Fruit fly (Drosophila melanogaster) whole organism, wandering third instar larva: Measurements from ENCODE around the gene CG3961.

Source experiments
- Abd-B ChIP-seq: fragments of >200 bp; optimal IDR thresholded peaks from 2 replicates; lab custom pipeline; 2017; ENCODE audit warnings: missing biosample characterization, missing genetic modification characterization
- CG32264 ChIP-seq: fragments of 200-800 bp; sonication (Bioruptor generic); optimal IDR thresholded peaks from 2 replicates; lab custom pipeline; 2016; ENCODE audit warnings: missing biosample characterization, missing genetic modification characterization
- CG9705 ChIP-seq: fragments of 200-800 bp; sonication (Bioruptor generic); optimal IDR thresholded peaks from 2 replicates; lab custom pipeline; 2018; ENCODE audit warnings: missing biosample characterization, mild to moderate bottlenecking, missing genetic modification characterization
- CrebA ChIP-seq: fragments of 200-800 bp; sonication (Bioruptor generic); optimal IDR thresholded peaks from 2 replicates; lab custom pipeline; 2016; ENCODE audit warnings: missing biosample characterization, mild to moderate bottlenecking, missing genetic modification characterization, borderline replicate concordance
- Dfd ChIP-seq: fragments of >200 bp; optimal IDR thresholded peaks from 2 replicates; lab custom pipeline; 2017; ENCODE audit warnings: missing biosample characterization, missing genetic modification characterization
- Dif ChIP-seq: fragments of 200-275, 200-300 bp; sonication (Bioruptor generic); optimal IDR thresholded peaks from 2 replicates; lab custom pipeline; 2018; ENCODE audit warnings: missing biosample characterization, missing genetic modification characterization; ENCODE audit not compliant: partially characterized antibody
- GATAd ChIP-seq: sonication (Bioruptor generic); optimal IDR thresholded peaks from 2 replicates; lab custom pipeline; 2016; ENCODE audit warnings: missing biosample characterization, missing genetic modification characterization
- HLH106 ChIP-seq: fragments of 200-800 bp; optimal IDR thresholded peaks from 3 replicates; lab custom pipeline; 2019; ENCODE audit warnings: missing biosample characterization, mild to moderate bottlenecking, missing genetic modification characterization, moderate library complexity
- Hnf4 ChIP-seq: fragments of 200-800 bp; sonication (Bioruptor generic); optimal IDR thresholded peaks from 2 replicates; lab custom pipeline; 2016; ENCODE audit warnings: missing biosample characterization, mild to moderate bottlenecking, missing genetic modification characterization
- Hr78 ChIP-seq: fragments of >200 bp; optimal IDR thresholded peaks from 2 replicates; lab custom pipeline; 2017; ENCODE audit warnings: missing biosample characterization, missing genetic modification characterization
- Hr83 ChIP-seq: fragments of 200-300 bp; sonication (Bioruptor generic); optimal IDR thresholded peaks from 2 replicates; lab custom pipeline; 2016; ENCODE audit warnings: missing biosample characterization, mild to moderate bottlenecking, missing genetic modification characterization, moderate library complexity; ENCODE audit not compliant: poor library complexity, severe bottlenecking
- Jra ChIP-seq: sonication (Bioruptor generic); optimal IDR thresholded peaks from 2 replicates; lab custom pipeline; 2016; ENCODE audit warnings: missing biosample characterization, missing genetic modification characterization
- Mio ChIP-seq: sonication (Bioruptor generic); optimal IDR thresholded peaks from 2 replicates; lab custom pipeline; 2016; ENCODE audit warnings: missing biosample characterization, missing genetic modification characterization
- Myc ChIP-seq: fragments of >200 bp; optimal IDR thresholded peaks from 2 replicates; lab custom pipeline; 2017
- N ChIP-seq: fragments of >200 bp; optimal IDR thresholded peaks from 2 replicates; lab custom pipeline; 2018; ENCODE audit warnings: missing biosample characterization, missing external identifiers, missing genetic modification characterization
- OdsH ChIP-seq: fragments of 200-800 bp; sonication (Bioruptor generic); optimal IDR thresholded peaks from 2 replicates; lab custom pipeline; 2016; ENCODE audit warnings: missing biosample characterization, mild to moderate bottlenecking, missing genetic modification characterization
- Rel ChIP-seq, 2 experiments: fragments of 200-800 bp; sonication (Bioruptor generic) in 1 of 2; optimal IDR thresholded peaks; 2 replicates in 1 of 2; 3 replicates in 1 of 2; lab custom pipeline; 2016 to 2019; ENCODE audit warnings: mild to moderate bottlenecking in 2 of 2, missing biosample characterization in 2 of 2, missing genetic modification characterization in 2 of 2, moderate library complexity in 1 of 2
- Sp1 ChIP-seq: fragments of 200-800 bp; sonication (Bioruptor generic); optimal IDR thresholded peaks from 3 replicates; lab custom pipeline; 2019; ENCODE audit warnings: missing biosample characterization, mild to moderate bottlenecking, missing genetic modification characterization, moderate library complexity
- Vsx2 ChIP-seq: fragments of 200-300, 225-300 bp; sonication (Bioruptor generic); optimal IDR thresholded peaks from 2 replicates; lab custom pipeline; 2018; ENCODE audit warnings: missing biosample characterization, missing genetic modification characterization; ENCODE audit not compliant: partially characterized antibody
- br ChIP-seq: fragments of 200-800 bp; sonication (Bioruptor generic); optimal IDR thresholded peaks from 2 replicates; lab custom pipeline; 2016; ENCODE audit warnings: missing biosample characterization, missing genetic modification characterization
- brk ChIP-seq: fragments of 200-800 bp; sonication (Bioruptor generic); optimal IDR thresholded peaks from 2 replicates; lab custom pipeline; 2016; ENCODE audit warnings: missing biosample characterization, mild to moderate bottlenecking, missing genetic modification characterization
- dl ChIP-seq, 2 experiments: fragments of 175-275, 200-275 bp in 1 of 2; fragments of 200-275 bp in 1 of 2; sonication (Bioruptor generic); optimal IDR thresholded peaks; lab custom pipeline; 2018; ENCODE audit warnings: mild to moderate bottlenecking in 2 of 2, missing biosample characterization in 2 of 2, missing genetic modification characterization in 2 of 2, moderate library complexity in 2 of 2; ENCODE audit not compliant: partially characterized antibody in 2 of 2, insufficient read depth in 1 of 2
- dmrt93B ChIP-seq: fragments of 200-800 bp; sonication (Bioruptor generic); optimal IDR thresholded peaks from 2 replicates; lab custom pipeline; 2018; ENCODE audit warnings: missing biosample characterization, mild to moderate bottlenecking, missing genetic modification characterization
- dsf ChIP-seq: sonication (Bioruptor generic); optimal IDR thresholded peaks from 2 replicates; lab custom pipeline; 2016; ENCODE audit warnings: missing biosample characterization, missing genetic modification characterization, borderline replicate concordance
- ey ChIP-seq: fragments of 200-800 bp; sonication (Bioruptor generic); optimal IDR thresholded peaks from 2 replicates; lab custom pipeline; 2016; ENCODE audit warnings: missing biosample characterization, missing genetic modification characterization
- foxo ChIP-seq, 2 experiments: fragments of 200-800 bp; sonication (Bioruptor generic); optimal IDR thresholded peaks; 2 replicates in 1 of 2; 3 replicates in 1 of 2; lab custom pipeline; 2016 to 2017; ENCODE audit warnings: missing biosample characterization in 2 of 2, missing genetic modification characterization in 2 of 2
- fru ChIP-seq: fragments of 200-800 bp; sonication (Bioruptor generic); optimal IDR thresholded peaks from 3 replicates; lab custom pipeline; 2016; ENCODE audit warnings: missing biosample characterization, mild to moderate bottlenecking, missing genetic modification characterization
- h ChIP-seq: fragments of 200-800 bp; sonication (Bioruptor generic); optimal IDR thresholded peaks from 3 replicates; lab custom pipeline; 2016; ENCODE audit warnings: missing biosample characterization, mild to moderate bottlenecking, missing genetic modification characterization
- jim ChIP-seq: fragments of 175-275, 200-325 bp; sonication (Bioruptor generic); optimal IDR thresholded peaks from 2 replicates; lab custom pipeline; 2016; ENCODE audit warnings: missing biosample characterization, mild to moderate bottlenecking, missing genetic modification characterization
- lola ChIP-seq: fragments of >200 bp; optimal IDR thresholded peaks from 2 replicates; lab custom pipeline; 2017; ENCODE audit warnings: missing biosample characterization, missing genetic modification characterization
- pan ChIP-seq: fragments of >200 bp; optimal IDR thresholded peaks from 2 replicates; lab custom pipeline; 2017
- psq ChIP-seq: fragments of 200-800 bp; sonication (Bioruptor generic); optimal IDR thresholded peaks from 3 replicates; lab custom pipeline; 2017; ENCODE audit warnings: missing biosample characterization, mild to moderate bottlenecking, missing genetic modification characterization, moderate library complexity
- rgr ChIP-seq: fragments of 200-800 bp; sonication (Bioruptor generic); optimal IDR thresholded peaks from 3 replicates; lab custom pipeline; 2016; ENCODE audit warnings: missing biosample characterization, mild to moderate bottlenecking, missing genetic modification characterization
- sage ChIP-seq: fragments of 200-800 bp; sonication (Bioruptor generic); optimal IDR thresholded peaks from 2 replicates; lab custom pipeline; 2016; ENCODE audit warnings: missing biosample characterization, mild to moderate bottlenecking, missing genetic modification characterization
- sv ChIP-seq: fragments of 200-800 bp; sonication (Bioruptor generic); optimal IDR thresholded peaks from 3 replicates; lab custom pipeline; 2016; ENCODE audit warnings: missing biosample characterization, missing genetic modification characterization
- tai ChIP-seq: sonication (Bioruptor generic); optimal IDR thresholded peaks from 2 replicates; lab custom pipeline; 2016; ENCODE audit warnings: missing biosample characterization, missing genetic modification characterization
- usp ChIP-seq: fragments of >200 bp; optimal IDR thresholded peaks from 2 replicates; lab custom pipeline; 2017; ENCODE audit warnings: missing biosample characterization, missing genetic modification characterization
- woc ChIP-seq: sonication (Bioruptor generic); optimal IDR thresholded peaks from 2 replicates; lab custom pipeline; 2016; ENCODE audit warnings: missing biosample characterization, mild to moderate bottlenecking, missing genetic modification characterization

Gene CG3961

dm6 chr3L:18890283-18891175 lies at the start of gene CG3961:
Gene CG3961, minus strand, starts transcription at chr3L:18890483.
- TF ChIP-seq foxo (GFP tag; optimal IDR thresholded peaks at IDR 0.05; lab: Kevin White, UChicago) (peak in 1 of 2 experiments; percentile 99), CG9705 (GFP tag; lab: Kevin White, UChicago) (peak; percentile 90), Jra (peak; percentile 84), tai (GFP tag; lab: Kevin White, UChicago) (peak; percentile 89), brk (peak; percentile 96), usp (GFP tag; lab: Kevin White, UChicago) (no peak), Hnf4 (GFP tag; lab: Kevin White, UChicago) (peak; percentile 91), HLH106 (tag; lab: Kevin White, UChicago) (peak; percentile 99), dl (GFP tag; optimal IDR thresholded peaks at IDR 0.05; lab: Kevin White, UChicago; ENCODE audit: insufficient read depth in 1 of 2, partially characterized antibody in 2 of 2) (peak; percentile 89 to 90), pan (lab: Kevin White, UChicago) (no peak), N (no peak), Sp1 (GFP tag; lab: Kevin White, UChicago) (peak; percentile 99), Abd-B (no peak), Vsx2 (no peak), jim (GFP tag; lab: Kevin White, UChicago) (no peak), Dif (GFP tag; lab: Kevin White, UChicago) (peak; percentile 93), dmrt93B (GFP tag; lab: Kevin White, UChicago) (peak; percentile 93), br (GFP tag; lab: Kevin White, UChicago) (peak; percentile 95), ey (GFP tag; lab: Kevin White, UChicago) (peak; percentile 95), sv (GFP tag; lab: Kevin White, UChicago) (peak; percentile 94), psq (peak; percentile 98), lola (GFP tag; lab: Kevin White, UChicago) (no peak), rgr (peak; percentile 98), GATAd (no peak), woc (peak; percentile 90), Mio (GFP tag; lab: Kevin White, UChicago) (peak; percentile 61), sage (peak; percentile 89), Hr83 (GFP tag; lab: Kevin White, UChicago) (peak; percentile 34), fru (GFP tag; lab: Kevin White, UChicago) (peak; percentile 97), CG32264 (GFP tag; lab: Kevin White, UChicago) (peak; percentile 67), CrebA (GFP tag; lab: Kevin White, UChicago) (peak; percentile 82), Myc (lab: Kevin White, UChicago) (no peak), OdsH (GFP tag; lab: Kevin White, UChicago) (peak; percentile 99), Dfd (GFP tag; lab: Kevin White, UChicago) (peak; percentile 97), h (GFP tag; lab: Kevin White, UChicago) (peak; percentile 97), Rel (GFP tag; optimal IDR thresholded peaks at IDR 0.05; lab: Kevin White, UChicago) (peak; percentile 86), Rel (tag; optimal IDR thresholded peaks at IDR 0.05; lab: Kevin White, UChicago) (peak; percentile 82), dsf (GFP tag; lab: Kevin White, UChicago) (peak; percentile 88), Hr78 (GFP tag; lab: Kevin White, UChicago) (no peak)

dm6 chr3L:18924790-18925189 lies 34.5 kb upstream of the CG3961 start, which contains the start of gene CG43049:
Gene CG43049, plus strand, starts transcription at chr3L:18925090.
- TF ChIP-seq Hr78 (GFP tag; lab: Kevin White, UChicago) (no peak), dsf (GFP tag; lab: Kevin White, UChicago) (no peak), h (GFP tag; lab: Kevin White, UChicago) (no peak), Hnf4 (GFP tag; lab: Kevin White, UChicago) (no peak), GATAd (no peak), Rel (GFP tag; optimal IDR thresholded peaks at IDR 0.05; lab: Kevin White, UChicago) (no peak), Rel (tag; optimal IDR thresholded peaks at IDR 0.05; lab: Kevin White, UChicago) (no peak), CG32264 (GFP tag; lab: Kevin White, UChicago) (no peak), ey (GFP tag; lab: Kevin White, UChicago) (no peak), foxo (GFP tag; optimal IDR thresholded peaks at IDR 0.05; lab: Kevin White, UChicago) (no peak), fru (GFP tag; lab: Kevin White, UChicago) (no peak), OdsH (GFP tag; lab: Kevin White, UChicago) (no peak)
